Worm (Caenorhabditis elegans): ENCODE data around the gene F42C5.5.
A peak's percentile ranks its signal among the peaks of the same experiment; 100 is the strongest.

F42C5.5 gene

ce11 chrIV:7316613-7317153, 22.7 kb upstream of the F42C5.5 start, which contains the start of gene F42C5.9 (continued):
- TF ChIP-seq dox-1 (GFP tag; IDR thresholded peaks at IDR 0.05): peak; percentile 79
- peak; percentile 56 for TF ChIP-seq ztf-18 (tag; optimal IDR thresholded peaks at IDR 0.05)
- TF ChIP-seq ets-4 (GFP tag; optimal IDR thresholded peaks at IDR 0.05): no peak
- TF ChIP-seq madf-8 (GFP tag; conservative IDR thresholded peaks at IDR 0.05): peak; percentile 98
- TF ChIP-seq F39B2.1 (GFP tag; IDR thresholded peaks at IDR 0.05): 0 out of 2 replicates have a peak, but pooled peaks have one; percentile 71
- TF ChIP-seq nhr-27 (tag; optimal IDR thresholded peaks at IDR 0.05): no peak
- TF ChIP-seq pbrm-1 (GFP tag; IDR thresholded peaks at IDR 0.05): peak; percentile 95
- TF ChIP-seq madf-6 (GFP tag; IDR thresholded peaks at IDR 0.05): peak; percentile 98
- peak; percentile 66 for TF ChIP-seq ceh-91 (GFP tag; IDR thresholded peaks at IDR 0.05)
- TF ChIP-seq C06A6.2 (GFP tag; conservative IDR thresholded peaks at IDR 0.05): no peak
- no peak for TF ChIP-seq Y53G8AR.9 (GFP tag; conservative IDR thresholded peaks at IDR 0.05)
- TF ChIP-seq lag-1 (GFP tag; IDR thresholded peaks at IDR 0.05): no peak
- peak; percentile 37 for TF ChIP-seq rcor-1 (GFP tag; IDR thresholded peaks at IDR 0.05)
- peak; percentile 42 for TF ChIP-seq unc-130 (GFP tag; optimal IDR thresholded peaks at IDR 0.05)
- TF ChIP-seq nhr-179 (tag; optimal IDR thresholded peaks at IDR 0.05): no peak
- TF ChIP-seq dpl-1 (GFP tag; optimal IDR thresholded peaks at IDR 0.05): no peak
- no peak for TF ChIP-seq dpff-1 (tag; optimal IDR thresholded peaks at IDR 0.05)
- TF ChIP-seq gei-17 (GFP tag; optimal IDR thresholded peaks at IDR 0.05): no peak
- TF ChIP-seq him-1 (tag; optimal IDR thresholded peaks at IDR 0.05): peak; percentile 57
- TF ChIP-seq zfh-2 (GFP tag; conservative IDR thresholded peaks at IDR 0.05): no peak
- TF ChIP-seq ekl-4 (GFP tag; IDR thresholded peaks at IDR 0.05): peak; percentile 77
- peak; percentile 78 for TF ChIP-seq tbp1 (GFP tag; optimal IDR thresholded peaks at IDR 0.05)
- TF ChIP-seq K12H6.12 (tag; optimal IDR thresholded peaks at IDR 0.05): no peak
- TF ChIP-seq attf-5 (GFP tag; optimal IDR thresholded peaks at IDR 0.05): no peak
- no peak for TF ChIP-seq T07F8.4 (tag; optimal IDR thresholded peaks at IDR 0.05)
- 0 out of 2 replicates have a peak, but pooled peaks have one; percentile 30 for TF ChIP-seq ztf-28 (GFP tag; IDR thresholded peaks at IDR 0.05)
- TF ChIP-seq Y67H2A.10 (GFP tag; conservative IDR thresholded peaks at IDR 0.05): no peak
- peak; percentile 41; the same call in 1 of the 2 replicates for TF ChIP-seq B0019.2 (GFP tag; conservative IDR thresholded peaks at IDR 0.05)
- TF ChIP-seq nfyb-1 (GFP tag; IDR thresholded peaks at IDR 0.05): peak; percentile 66; the same call in 1 of the 2 replicates
- TF ChIP-seq lin-35 (GFP tag; optimal IDR thresholded peaks at IDR 0.05): no peak
- TF ChIP-seq mcd-1 (GFP tag; IDR thresholded peaks at IDR 0.05): peak; percentile 48; the same call in 1 of the 2 replicates
- peak; percentile 17 for TF ChIP-seq die-1 (tag; optimal IDR thresholded peaks at IDR 0.05)
- 0 out of 2 replicates have a peak, but pooled peaks have one; percentile 49 for TF ChIP-seq Y56A3A.18 (GFP tag; IDR thresholded peaks at IDR 0.05)
- peak; percentile 8 for TF ChIP-seq repo-1 (tag; optimal IDR thresholded peaks at IDR 0.05)
- TF ChIP-seq F49E8.2 (tag; optimal IDR thresholded peaks at IDR 0.05; ENCODE audit: insufficient read depth): peak; percentile 89

- TF ChIP-seq ceh-91 (GFP tag; IDR thresholded peaks at IDR 0.05) (0 out of 2 replicates have a peak, but pooled peaks have one; percentile 18), unc-62 (GFP tag; optimal IDR thresholded peaks at IDR 0.05) (no peak), F33H1.4 (GFP tag; IDR thresholded peaks at IDR 0.05) (peak; percentile 89), lir-1 (GFP tag; conservative IDR thresholded peaks at IDR 0.05) (no peak), lin-40 (tag; optimal IDR thresholded peaks at IDR 0.05) (peak; percentile 49), snpc-1.3 (tag; optimal IDR thresholded peaks at IDR 0.05; ENCODE audit: insufficient read depth) (peak; percentile 70), madf-6 (GFP tag; IDR thresholded peaks at IDR 0.05) (peak; percentile 62), hmg-1.2 (GFP tag; IDR thresholded peaks at IDR 0.05) (peak; percentile 44; the same call in 1 of the 2 replicates), F23B12.7 (tag; optimal IDR thresholded peaks at IDR 0.05; ENCODE audit: insufficient read depth) (peak; percentile 51), mcd-1 (GFP tag; IDR thresholded peaks at IDR 0.05) (peak; percentile 42; the same call in 1 of the 2 replicates), snpc-1.1 (tag; optimal IDR thresholded peaks at IDR 0.05; ENCODE audit: insufficient read depth) (peak; percentile 52), him-1 (tag; optimal IDR thresholded peaks at IDR 0.05) (peak; percentile 9), nfya-2 (GFP tag; IDR thresholded peaks at IDR 0.05) (no peak), hlh-12 (tag; optimal IDR thresholded peaks at IDR 0.05) (no peak), tbp1 (GFP tag; optimal IDR thresholded peaks at IDR 0.05) (peak; percentile 49), F10E7.11 (tag; optimal IDR thresholded peaks at IDR 0.05) (no peak), ztf-6 (GFP tag; IDR thresholded peaks at IDR 0.05) (no peak)
Observed at ce11 chrIV:7313962-7314361, 19.9 kb upstream of the F42C5.5 start.

Measured in whole organism, young adult.